In the genomic region with DNA sequence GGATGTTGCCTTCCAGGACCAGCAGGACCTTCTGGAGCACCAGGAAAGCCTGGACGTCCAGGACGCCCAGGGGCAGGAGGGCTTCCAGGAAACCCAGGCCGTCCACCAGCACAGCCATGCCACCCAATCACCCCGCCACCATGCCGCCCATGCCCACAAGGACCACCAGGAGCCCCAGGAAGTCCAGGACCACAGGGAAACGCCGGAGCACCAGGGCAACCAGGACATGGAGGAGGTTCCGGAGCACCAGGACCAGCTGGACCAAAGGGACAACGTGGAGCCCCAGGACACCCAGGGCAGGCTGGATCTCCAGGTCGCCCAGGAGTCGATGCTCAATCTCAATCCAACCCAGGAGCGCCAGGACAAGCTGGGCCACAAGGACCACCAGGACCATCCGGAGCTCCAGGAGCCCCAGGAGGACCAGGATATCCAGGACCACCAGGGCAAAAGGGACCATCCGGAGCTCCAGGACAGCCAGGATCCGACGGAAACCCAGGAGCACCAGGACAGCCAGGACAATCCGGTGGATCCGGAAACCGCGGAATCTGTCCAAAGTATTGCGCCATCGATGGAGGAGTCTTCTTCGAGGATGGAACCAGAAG, we compare ENCODE assay signal across 5 worm cellular contexts.
TF ChIP-seq lines count a peak whose summit lies in the region.

No protein-coding gene starts in this region.

TF ChIP-seq in whole organism, L4 larva, 104 proteins besides CTCF, POLR2A, EP300 and RAD21:
- TF ChIP-seq spr-3 (GFP tag; optimal IDR thresholded peaks at IDR 0.05; lab: Kevin White, UChicago) (no peak), rbr-2 (tag; optimal IDR thresholded peaks at IDR 0.05; lab: Kevin White, UChicago) (no peak), set-16 (GFP tag; IDR thresholded peaks at IDR 0.05; lab: Robert Waterston, UW) (peak; percentile 96), F26F4.8 (GFP tag; conservative IDR thresholded peaks at IDR 0.05; lab: Robert Waterston, UW) (no peak), madf-5 (GFP tag; IDR thresholded peaks at IDR 0.05; lab: Robert Waterston, UW) (0 out of 4 replicates have a peak, but pooled peaks of 1 of the 2 experiments have one; percentile 10)

TF ChIP-seq in whole organism, late embryonic, 69 proteins besides CTCF, POLR2A, EP300 and RAD21:
- TF ChIP-seq sdc-2 (tag; optimal IDR thresholded peaks at IDR 0.05; lab: Kevin White, UChicago): peak; percentile 11
- peak; percentile 33 for TF ChIP-seq elt-4 (tag; optimal IDR thresholded peaks at IDR 0.05; lab: Kevin White, UChicago)
- TF ChIP-seq ceh-48 (tag; optimal IDR thresholded peaks at IDR 0.05; lab: Kevin White, UChicago): no peak

TF ChIP-seq in whole organism, midembryonic, 9 proteins besides CTCF, POLR2A, EP300 and RAD21:
- no peak for TF ChIP-seq klf-2 (GFP tag; conservative IDR thresholded peaks at IDR 0.05; lab: Robert Waterston, UW)
- TF ChIP-seq cog-1 (tag; optimal IDR thresholded peaks at IDR 0.05; lab: Kevin White, UChicago): no peak
- TF ChIP-seq flt-1 (GFP tag; IDR thresholded peaks at IDR 0.05; lab: Robert Waterston, UW): 0 out of 2 replicates have a peak, but pooled peaks have one; percentile 53
- no peak for TF ChIP-seq tab-1 (GFP tag; IDR thresholded peaks at IDR 0.05; lab: Robert Waterston, UW)
- TF ChIP-seq ztf-29 (GFP tag; IDR thresholded peaks at IDR 0.05; lab: Robert Waterston, UW): no peak
- TF ChIP-seq T22C8.4 (GFP tag; IDR thresholded peaks at IDR 0.05; lab: Robert Waterston, UW): no peak
- TF ChIP-seq ztf-23 (GFP tag; IDR thresholded peaks at IDR 0.05; lab: Robert Waterston, UW): no peak
- no peak for TF ChIP-seq med-1 (GFP tag; optimal IDR thresholded peaks at IDR 0.05; lab: Kevin White, UChicago; ENCODE audit: insufficient read depth)

TF ChIP-seq in whole organism, mixed stage, embryonic, 35 proteins besides CTCF, POLR2A, EP300 and RAD21:
- TF ChIP-seq nhr-2 (tag; optimal IDR thresholded peaks at IDR 0.05; lab: Kevin White, UChicago): no peak
- no peak for TF ChIP-seq blmp-1 (tag; optimal IDR thresholded peaks at IDR 0.05; lab: Kevin White, UChicago)
- peak; percentile 20 for TF ChIP-seq sptf-1 (tag; optimal IDR thresholded peaks at IDR 0.05; lab: Kevin White, UChicago)
- TF ChIP-seq unc-62 (GFP tag; optimal IDR thresholded peaks at IDR 0.05; lab: Kevin White, UChicago): no peak
- TF ChIP-seq ham-2 (GFP tag; optimal IDR thresholded peaks at IDR 0.05; lab: Kevin White, UChicago): no peak
- no peak for TF ChIP-seq nhr-76 (tag; optimal IDR thresholded peaks at IDR 0.05; lab: Kevin White, UChicago)

TF ChIP-seq in whole organism, young adult, 124 proteins besides CTCF, POLR2A, EP300 and RAD21:
- TF ChIP-seq egl-18 (GFP tag; IDR thresholded peaks at IDR 0.05; lab: Robert Waterston, UW): no peak
- TF ChIP-seq ztf-28 (GFP tag; IDR thresholded peaks at IDR 0.05; lab: Robert Waterston, UW): no peak
- no peak for TF ChIP-seq ztf-3 (GFP tag; optimal IDR thresholded peaks at IDR 0.05; lab: Kevin White, UChicago)
- TF ChIP-seq egrh-3 (GFP tag; IDR thresholded peaks at IDR 0.05; lab: Robert Waterston, UW): peak; percentile 92
- no peak for TF ChIP-seq nhr-90 (tag; optimal IDR thresholded peaks at IDR 0.05; lab: Kevin White, UChicago)
- TF ChIP-seq F37B4.10 (GFP tag; IDR thresholded peaks at IDR 0.05; lab: Robert Waterston, UW): no peak
- no peak for TF ChIP-seq unc-130 (GFP tag; optimal IDR thresholded peaks at IDR 0.05; lab: Kevin White, UChicago)
- TF ChIP-seq zfh-2 (GFP tag; conservative IDR thresholded peaks at IDR 0.05; lab: Robert Waterston, UW): peak; percentile 91
- TF ChIP-seq efl-1 (GFP tag; optimal IDR thresholded peaks at IDR 0.05; lab: Kevin White, UChicago): no peak
- TF ChIP-seq fkh-3 (tag; optimal IDR thresholded peaks at IDR 0.05; lab: Kevin White, UChicago): no peak
- 0 out of 2 replicates have a peak, but pooled peaks have one; percentile 8 for TF ChIP-seq dox-1 (GFP tag; IDR thresholded peaks at IDR 0.05; lab: Robert Waterston, UW)
- no peak for TF ChIP-seq ztf-22 (GFP tag; optimal IDR thresholded peaks at IDR 0.05; lab: Kevin White, UChicago)
- 0 out of 2 replicates have a peak, but pooled peaks have one; percentile 4 for TF ChIP-seq hmg-1.2 (GFP tag; IDR thresholded peaks at IDR 0.05; lab: Robert Waterston, UW)
- TF ChIP-seq aptf-3 (GFP tag; IDR thresholded peaks at IDR 0.05; lab: Robert Waterston, UW): 0 out of 2 replicates have a peak, but pooled peaks have one; percentile 28
- no peak for TF ChIP-seq lin-54 (GFP tag; optimal IDR thresholded peaks at IDR 0.05; lab: Kevin White, UChicago)
